Fruit fly (Drosophila melanogaster): ENCODE data around the gene CG6845.
A peak's percentile ranks its signal among the peaks of the same experiment; 100 is the strongest.

Gene CG6845

DNA sequence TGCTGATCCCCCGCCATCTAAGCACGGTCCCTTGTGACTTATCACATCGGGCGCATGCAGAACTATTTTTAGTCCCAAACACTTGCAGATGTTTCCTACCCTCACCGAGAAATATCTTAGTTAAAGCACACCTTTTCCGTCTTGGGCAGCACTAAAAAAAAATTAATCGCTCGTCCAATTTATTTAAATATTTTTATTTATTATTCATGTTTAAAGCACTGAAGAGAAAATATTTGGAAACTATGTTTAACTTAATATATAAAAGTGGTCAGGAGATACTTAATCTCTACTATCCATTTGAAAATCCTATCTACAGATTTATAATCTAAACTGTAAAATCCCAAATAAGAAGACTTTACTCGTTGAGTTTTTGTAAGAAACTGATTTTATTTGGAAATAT, 36.3 kb upstream of the CG6845 start (continued):
- TF ChIP-seq Trl (optimal IDR thresholded peaks at IDR 0.05) (no peak), Trl (GFP tag; optimal IDR thresholded peaks at IDR 0.05) (no peak), CG2889 (GFP tag; IDR thresholded peaks at IDR 0.05) (no peak), Dp (GFP tag; optimal IDR thresholded peaks at IDR 0.05) (no peak), CG14014 (GFP tag; IDR thresholded peaks at IDR 0.05) (no peak), CG14710 (tag; optimal IDR thresholded peaks at IDR 0.05) (no peak), pho (GFP tag; optimal IDR thresholded peaks at IDR 0.05) (no peak), CG8281 (tag; optimal IDR thresholded peaks at IDR 0.05) (no peak), Bgb (GFP tag; IDR thresholded peaks at IDR 0.05; ENCODE audit: partially characterized antibody) (no peak), pum (GFP tag; optimal IDR thresholded peaks at IDR 0.05) (no peak), Six4 (GFP tag; optimal IDR thresholded peaks at IDR 0.05) (no peak), CG34422 (GFP tag; IDR thresholded peaks at IDR 0.05) (no peak), CG17612 (GFP tag; IDR thresholded peaks at IDR 0.05) (no peak), Hr51 (GFP tag; optimal IDR thresholded peaks at IDR 0.05) (peak in 1 of 2 experiments; percentile 43), CG2875 (GFP tag; optimal IDR thresholded peaks at IDR 0.05) (peak; percentile 16), lab (GFP tag; optimal IDR thresholded peaks at IDR 0.05) (peak; percentile 23), Fer3 (tag; optimal IDR thresholded peaks at IDR 0.05) (no peak), hb (GFP tag; IDR thresholded peaks at IDR 0.05; ENCODE audit: partially characterized antibody) (no peak), CG6175 (GFP tag; IDR thresholded peaks at IDR 0.05) (no peak), ci (GFP tag; IDR thresholded peaks at IDR 0.05) (no peak), Hr39 (optimal IDR thresholded peaks at IDR 0.05) (no peak), Sox102F (GFP tag; optimal IDR thresholded peaks at IDR 0.05) (peak; percentile 63), twi (tag; optimal IDR thresholded peaks at IDR 0.05) (peak; percentile 33), CG12155 (GFP tag; optimal IDR thresholded peaks at IDR 0.05) (no peak), Ptx1 (GFP tag; IDR thresholded peaks at IDR 0.05) (peak; percentile 35; the same call in 1 of the 2 replicates), CG1024 (GFP tag; IDR thresholded peaks at IDR 0.05) (no peak), ro (GFP tag; IDR thresholded peaks at IDR 0.05) (no peak), shn (GFP tag; optimal IDR thresholded peaks at IDR 0.05) (no peak), pnt (GFP tag; optimal IDR thresholded peaks at IDR 0.05) (no peak), CG1529 (GFP tag; optimal IDR thresholded peaks at IDR 0.05) (no peak), CG10959 (GFP tag; IDR thresholded peaks at IDR 0.05) (no peak), ERR (GFP tag; optimal IDR thresholded peaks at IDR 0.05) (no peak), sim (GFP tag; IDR thresholded peaks at IDR 0.05) (no peak), Jarid2 (GFP tag; optimal IDR thresholded peaks at IDR 0.05) (no peak), Drgx (GFP tag; IDR thresholded peaks at IDR 0.05) (no peak), CG10267 (tag; optimal IDR thresholded peaks at IDR 0.05) (peak; percentile 48), CG6765 (GFP tag; optimal IDR thresholded peaks at IDR 0.05) (no peak), Nf-YA (GFP tag; IDR thresholded peaks at IDR 0.05) (no peak), CG17186 (GFP tag; optimal IDR thresholded peaks at IDR 0.05) (no peak), sna (GFP tag; IDR thresholded peaks at IDR 0.05; ENCODE audit: partially characterized antibody) (no peak), D19A (tag; optimal IDR thresholded peaks at IDR 0.05) (peak; percentile 65), Ravus (GFP tag; IDR thresholded peaks at IDR 0.05) (no peak), Taf1 (GFP tag; IDR thresholded peaks at IDR 0.05) (no peak), CG4730 (GFP tag; IDR thresholded peaks at IDR 0.05) (no peak), CG10654 (GFP tag; optimal IDR thresholded peaks at IDR 0.05) (peak; percentile 4), amos (GFP tag; IDR thresholded peaks at IDR 0.05; ENCODE audit: partially characterized antibody) (no peak), phol (tag; optimal IDR thresholded peaks at IDR 0.05) (no peak), CG12744 (GFP tag; optimal IDR thresholded peaks at IDR 0.05) (no peak), mam (GFP tag; optimal IDR thresholded peaks at IDR 0.05) (no peak), disco-r (GFP tag; optimal IDR thresholded peaks at IDR 0.05) (no peak), klu (GFP tag; IDR thresholded peaks at IDR 0.05) (no peak), Gug (GFP tag; IDR thresholded peaks at IDR 0.05) (no peak), CG14441 (GFP tag; IDR thresholded peaks at IDR 0.05) (no peak)

All from whole organism, embryonic.